Fruit fly (Drosophila melanogaster) whole organism, adult: Measurements from ENCODE around the gene CG4839.

ENCODE experiments used
- CG11617 ChIP-seq: fragments of 200-800 bp; sonication (Bioruptor generic); optimal IDR thresholded peaks from 2 replicates; lab custom pipeline; 2017; ENCODE audit warnings: mild to moderate bottlenecking, missing biosample characterization, missing genetic modification reagents, missing genetic modification characterization
- CG12768 ChIP-seq: fragments of 200-800 bp; sonication (Bioruptor generic); optimal IDR thresholded peaks from 2 replicates; lab custom pipeline; 2017; ENCODE audit warnings: missing biosample characterization, missing genetic modification characterization, mild to moderate bottlenecking, moderate library complexity, missing genetic modification reagents
- CG14711 ChIP-seq: fragments of 200-800 bp; sonication (Bioruptor generic); optimal IDR thresholded peaks from 2 replicates; lab custom pipeline; 2018; ENCODE audit warnings: missing biosample characterization, mild to moderate bottlenecking, missing genetic modification characterization, moderate library complexity
- CG1620 ChIP-seq: fragments of 200-800 bp; sonication (Bioruptor generic); optimal IDR thresholded peaks from 2 replicates; lab custom pipeline; 2016; ENCODE audit warnings: missing biosample characterization, missing genetic modification characterization
- CG7045 ChIP-seq: fragments of 200-800 bp; sonication (Bioruptor generic); optimal IDR thresholded peaks from 2 replicates; lab custom pipeline; 2017; ENCODE audit warnings: missing biosample characterization, mild to moderate bottlenecking, missing genetic modification characterization
- CG7101 ChIP-seq: fragments of 200-800 bp; sonication (Bioruptor generic); optimal IDR thresholded peaks from 2 replicates; lab custom pipeline; 2018; ENCODE audit warnings: missing biosample characterization, mild to moderate bottlenecking, missing genetic modification characterization, moderate library complexity
- Clk ChIP-seq: fragments of 200-800 bp; sonication (Bioruptor generic); optimal IDR thresholded peaks from 2 replicates; lab custom pipeline; 2017; ENCODE audit warnings: missing biosample characterization, missing genetic modification characterization
- Crg-1 ChIP-seq: fragments of 200-800 bp; sonication (Bioruptor generic); optimal IDR thresholded peaks from 2 replicates; lab custom pipeline; 2016; ENCODE audit warnings: missing biosample characterization, missing genetic modification characterization
- Hr96 ChIP-seq: fragments of 200-800 bp; sonication (Bioruptor generic); optimal IDR thresholded peaks from 2 replicates; lab custom pipeline; 2016; ENCODE audit warnings: missing biosample characterization, missing genetic modification characterization
- Mnt ChIP-seq: fragments of 200-800 bp; sonication (Bioruptor generic); optimal IDR thresholded peaks from 2 replicates; lab custom pipeline; 2016; ENCODE audit warnings: missing biosample characterization, mild to moderate bottlenecking, missing genetic modification characterization
- cic ChIP-seq: fragments of 200-800 bp; sonication (Bioruptor generic); optimal IDR thresholded peaks from 2 replicates; lab custom pipeline; 2017; ENCODE audit warnings: missing biosample characterization, mild to moderate bottlenecking, missing genetic modification characterization, moderate library complexity
- cnc ChIP-seq, 2 experiments: fragments of >200 bp; optimal IDR thresholded peaks; 2 replicates each; lab custom pipeline; 2017
- kay ChIP-seq: fragments of 200-800 bp; sonication (Bioruptor generic); peaks from one replicate; lab custom pipeline; 2016; ENCODE audit warnings: missing biosample characterization, missing genetic modification characterization, borderline replicate concordance
- ovo ChIP-seq: fragments of 200-800 bp; sonication (Bioruptor generic); optimal IDR thresholded peaks from 2 replicates; lab custom pipeline; 2016; ENCODE audit warnings: missing biosample characterization, missing genetic modification characterization
- tj ChIP-seq: fragments of 200-800 bp; sonication (Bioruptor generic); optimal IDR thresholded peaks from 3 replicates; lab custom pipeline; 2017; ENCODE audit warnings: missing biosample characterization, mild to moderate bottlenecking, missing genetic modification characterization, moderate library complexity
- toe ChIP-seq: fragments of 200-800 bp; sonication (Bioruptor generic); optimal IDR thresholded peaks from 2 replicates; lab custom pipeline; 2016; ENCODE audit warnings: missing biosample characterization, missing genetic modification characterization

CG4839 gene

DNA sequence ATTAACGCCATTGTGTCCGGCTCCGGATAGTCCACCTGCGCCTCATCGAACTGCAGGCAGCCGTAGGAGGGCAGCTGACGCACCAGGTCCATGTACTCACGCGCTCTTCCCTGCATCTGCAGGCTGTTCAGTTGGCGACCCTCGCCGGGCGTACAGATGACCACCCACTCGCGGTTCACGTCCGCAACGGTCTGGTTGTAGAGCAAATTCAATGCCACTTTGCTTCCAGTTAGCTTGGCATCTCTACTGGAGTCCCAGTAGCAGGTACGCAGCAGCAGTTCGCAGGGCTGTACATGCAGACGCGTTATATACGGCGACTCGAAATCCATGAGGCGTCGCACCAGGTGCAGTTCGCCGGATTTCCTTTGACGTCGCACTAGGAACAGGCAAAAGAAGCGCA is 61.4 kb downstream of the CG4839 start:
- TF ChIP-seq CG7101 (tag; lab: Kevin White, UChicago) (no peak), CG1620 (GFP tag; lab: Kevin White, UChicago) (no peak), CG7045 (GFP tag; lab: Kevin White, UChicago) (no peak), ovo (GFP tag; lab: Kevin White, UChicago) (no peak), CG12768 (GFP tag; lab: Kevin White, UChicago) (no peak), Clk (GFP tag; lab: Kevin White, UChicago) (no peak), cnc (optimal IDR thresholded peaks at IDR 0.05; lab: Kevin White, UChicago) (no peak), tj (GFP tag; lab: Kevin White, UChicago) (no peak), Hr96 (GFP tag; lab: Kevin White, UChicago) (no peak), Crg-1 (no peak), CG14711 (tag; lab: Kevin White, UChicago) (no peak), cic (GFP tag; lab: Kevin White, UChicago) (no peak), Mnt (no peak), CG11617 (GFP tag; lab: Kevin White, UChicago) (no peak), toe (no peak), kay (GFP tag; lab: Kevin White, UChicago) (no peak)
